Fruit fly (Drosophila melanogaster) whole organism, embryonic: Measurements from ENCODE around the gene CG31365.

ENCODE experiments used
- Ada2b ChIP-seq: fragments of 200-800 bp; sonication (Bioruptor generic); IDR thresholded peaks from 2 replicates; pipeline ENCODE4 v1.3.6; 2022; ENCODE audit warnings: missing biosample characterization, missing genetic modification characterization
- CG1024 ChIP-seq: fragments of 200-800 bp; sonication (Bioruptor generic); IDR thresholded peaks from 2 replicates; pipeline ENCODE4 v1.3.6; 2022; ENCODE audit warnings: missing biosample characterization, missing genetic modification characterization
- CG10959 ChIP-seq: fragments of 200-800 bp; sonication (Bioruptor generic); IDR thresholded peaks from 2 replicates; pipeline ENCODE4 v1.3.6; 2022; ENCODE audit warnings: missing biosample characterization, missing genetic modification characterization
- CG10979 ChIP-seq: fragments of 200-800 bp; sonication (Bioruptor generic); optimal IDR thresholded peaks from 2 replicates; lab custom pipeline; 2018; ENCODE audit warnings: missing biosample characterization, mild to moderate bottlenecking, missing genetic modification characterization, moderate library complexity
- CG11723 ChIP-seq: fragments of 200-800 bp; sonication (Bioruptor generic); optimal IDR thresholded peaks from 2 replicates; lab custom pipeline; 2017; ENCODE audit warnings: missing biosample characterization, mild to moderate bottlenecking, missing genetic modification characterization
- CG12391 ChIP-seq: fragments of 200-800 bp; sonication (Bioruptor generic); optimal IDR thresholded peaks from 3 replicates; lab custom pipeline; 2018; ENCODE audit warnings: missing biosample characterization, mild to moderate bottlenecking, missing genetic modification characterization, moderate library complexity
- CG12744 ChIP-seq: fragments of 200-800 bp; sonication (Bioruptor generic); optimal IDR thresholded peaks from 2 replicates; lab custom pipeline; 2016; ENCODE audit warnings: missing biosample characterization, missing genetic modification characterization
- CG13894 ChIP-seq: fragments of 200-800 bp; sonication (Bioruptor generic); optimal IDR thresholded peaks from 3 replicates; lab custom pipeline; 2018; ENCODE audit warnings: missing biosample characterization, mild to moderate bottlenecking, missing genetic modification characterization, moderate library complexity
- CG15269 ChIP-seq: fragments of 200-800 bp; sonication (Bioruptor generic); optimal IDR thresholded peaks from 2 replicates; lab custom pipeline; 2018; ENCODE audit warnings: missing biosample characterization, mild to moderate bottlenecking, missing genetic modification characterization, moderate library complexity
- CG15479 ChIP-seq: fragments of 200-800 bp; sonication (Bioruptor generic); optimal IDR thresholded peaks from 3 replicates; lab custom pipeline; 2019; ENCODE audit warnings: missing biosample characterization, mild to moderate bottlenecking, missing genetic modification characterization, moderate library complexity
- CG2116 ChIP-seq: fragments of 200-800 bp; sonication (Bioruptor generic); optimal IDR thresholded peaks from 3 replicates; lab custom pipeline; 2018; ENCODE audit warnings: missing biosample characterization, mild to moderate bottlenecking, missing genetic modification characterization
- CG2202 ChIP-seq: fragments of 200-800 bp; sonication (Bioruptor generic); optimal IDR thresholded peaks from 2 replicates; lab custom pipeline; 2018; ENCODE audit warnings: missing biosample characterization, mild to moderate bottlenecking, missing genetic modification characterization
- CG3995 ChIP-seq: fragments of 200-800 bp; sonication (Bioruptor generic); optimal IDR thresholded peaks from 3 replicates; lab custom pipeline; 2016; ENCODE audit warnings: missing biosample characterization, missing genetic modification characterization
- CG42726 ChIP-seq: fragments of 200-800 bp; sonication (Bioruptor generic); IDR thresholded peaks from 2 replicates; pipeline ENCODE4 v1.3.6; 2022; ENCODE audit warnings: missing biosample characterization, missing genetic modification characterization; ENCODE audit not compliant: partially characterized antibody
- CG4730 ChIP-seq: fragments of 200-800 bp; sonication (Bioruptor generic); IDR thresholded peaks from 2 replicates; pipeline ENCODE4 v1.3.6; 2022; ENCODE audit warnings: missing biosample characterization, missing genetic modification characterization
- CG6689 ChIP-seq: fragments of 200-800 bp; sonication (Bioruptor generic); IDR thresholded peaks from 2 replicates; pipeline ENCODE4 v1.3.6; 2022; ENCODE audit warnings: missing biosample characterization, missing genetic modification characterization
- CG7556 ChIP-seq: fragments of 200-800 bp; sonication (Bioruptor generic); optimal IDR thresholded peaks from 2 replicates; lab custom pipeline; 2017; ENCODE audit warnings: missing biosample characterization, mild to moderate bottlenecking, missing genetic modification characterization
- CG7839 ChIP-seq: fragments of 200-800 bp; sonication (Bioruptor generic); optimal IDR thresholded peaks from 3 replicates; lab custom pipeline; 2018; ENCODE audit warnings: missing biosample characterization, mild to moderate bottlenecking, missing genetic modification characterization, moderate library complexity
- CG7928 ChIP-seq: fragments of 200-800 bp; sonication (Bioruptor generic); optimal IDR thresholded peaks from 2 replicates; lab custom pipeline; 2017; ENCODE audit warnings: missing biosample characterization, mild to moderate bottlenecking, missing genetic modification characterization
- CG9215 ChIP-seq: fragments of 200-800 bp; sonication (Bioruptor generic); IDR thresholded peaks from 2 replicates; pipeline ENCODE4 v1.3.6; 2022; ENCODE audit warnings: missing biosample characterization, missing genetic modification characterization
- Dek ChIP-seq: fragments of 200-800 bp; sonication (Bioruptor generic); optimal IDR thresholded peaks from 3 replicates; lab custom pipeline; 2019; ENCODE audit warnings: missing biosample characterization, mild to moderate bottlenecking, missing genetic modification characterization, moderate library complexity
- Gug ChIP-seq: fragments of 200-800 bp; sonication (Bioruptor generic); IDR thresholded peaks from 4 replicates; pipeline ENCODE4 v1.3.6; 2022; ENCODE audit warnings: missing biosample characterization, missing genetic modification characterization
- HmgZ ChIP-seq: fragments of 200-800 bp; sonication (Bioruptor generic); optimal IDR thresholded peaks from 2 replicates; lab custom pipeline; 2018; ENCODE audit warnings: missing biosample characterization, mild to moderate bottlenecking, missing genetic modification characterization
- Hr78 ChIP-seq, 2 experiments: fragments of 200-800 bp in 1 of 2; fragments of >200 bp in 1 of 2; sonication (Bioruptor generic) in 1 of 2; optimal IDR thresholded peaks; 2 replicates each; lab custom pipeline; 2017 to 2019; ENCODE audit warnings: missing biosample characterization in 2 of 2, missing genetic modification characterization in 2 of 2, mild to moderate bottlenecking in 1 of 2, moderate library complexity in 1 of 2
- Lim3 ChIP-seq: fragments of 200-800 bp; sonication (Bioruptor generic); IDR thresholded peaks from 2 replicates; pipeline ENCODE4 v1.3.6; 2022; ENCODE audit warnings: missing biosample characterization, missing genetic modification characterization
- MBD-R2 ChIP-seq: fragments of 200-800 bp; sonication (Bioruptor generic); IDR thresholded peaks from 2 replicates; pipeline ENCODE4 v1.3.6; 2022; ENCODE audit warnings: missing biosample characterization, missing genetic modification characterization
- Nf-YA ChIP-seq: fragments of 200-800 bp; sonication (Bioruptor generic); IDR thresholded peaks from 2 replicates; pipeline ENCODE4 v1.3.6; 2022; ENCODE audit warnings: missing biosample characterization, missing genetic modification characterization
- Vsx1 ChIP-seq: fragments of 200-800 bp; sonication (Bioruptor generic); optimal IDR thresholded peaks from 2 replicates; lab custom pipeline; 2017; ENCODE audit warnings: missing biosample characterization, mild to moderate bottlenecking, missing genetic modification characterization, missing genetic modification reagents
- ab ChIP-seq: fragments of 200-800 bp; sonication (Bioruptor generic); optimal IDR thresholded peaks from 2 replicates; lab custom pipeline; 2016; ENCODE audit warnings: missing biosample characterization, missing genetic modification characterization
- al ChIP-seq: fragments of 200-800 bp; sonication (Bioruptor generic); IDR thresholded peaks from 2 replicates; pipeline ENCODE4 v1.3.6; 2022; ENCODE audit warnings: missing biosample characterization, missing genetic modification characterization
- amos ChIP-seq: fragments of 200-800 bp; sonication (Bioruptor generic); IDR thresholded peaks from 2 replicates; pipeline ENCODE4 v1.3.6; 2022; ENCODE audit warnings: missing biosample characterization, missing genetic modification characterization; ENCODE audit not compliant: partially characterized antibody
- btn ChIP-seq: fragments of 200-800 bp; sonication (Bioruptor generic); optimal IDR thresholded peaks from 2 replicates; lab custom pipeline; 2016; ENCODE audit warnings: missing biosample characterization, missing genetic modification characterization
- cas ChIP-seq: fragments of 200-800 bp; sonication (Bioruptor generic); IDR thresholded peaks from 2 replicates; pipeline ENCODE4 v1.3.6; 2022; ENCODE audit warnings: missing biosample characterization, missing genetic modification characterization
- dpn ChIP-seq, 2 experiments: fragments of 200-800 bp; sonication (Bioruptor generic); optimal IDR thresholded peaks; 3 replicates each; lab custom pipeline; 2016; ENCODE audit warnings: missing biosample characterization in 2 of 2, missing genetic modification characterization in 2 of 2
- en ChIP-seq: fragments of 200-800 bp; sonication (Bioruptor generic); optimal IDR thresholded peaks from 2 replicates; lab custom pipeline; 2016; ENCODE audit warnings: missing biosample characterization, missing genetic modification characterization
- insv ChIP-seq, 2 experiments: fragments of 200-800 bp; sonication (Bioruptor generic); optimal IDR thresholded peaks; 3 replicates each; lab custom pipeline; 2016 to 2018; ENCODE audit warnings: missing biosample characterization in 2 of 2, missing genetic modification characterization in 2 of 2
- lbe ChIP-seq: fragments of 200-800 bp; sonication (Bioruptor generic); optimal IDR thresholded peaks from 2 replicates; lab custom pipeline; 2016; ENCODE audit warnings: missing biosample characterization, mild to moderate bottlenecking, missing genetic modification characterization
- pan ChIP-seq, 4 experiments: fragments of >200 bp in 3 of 4; fragments of 200-800 bp in 1 of 4; sonication (Bioruptor generic) in 1 of 4; optimal IDR thresholded peaks in 3 of 4; IDR thresholded peaks in 1 of 4; 2 replicates each; pipeline versions ENCODE4 v1.3.6 to Lab custom; 2017 to 2022; ENCODE audit warnings: missing biosample characterization in 2 of 4, missing genetic modification characterization in 2 of 4, mixed read lengths in 1 of 4
- peb ChIP-seq: fragments of 200-800 bp; sonication (Bioruptor generic); IDR thresholded peaks from 2 replicates; pipeline ENCODE4 v1.3.6; 2022; ENCODE audit warnings: missing biosample characterization, missing genetic modification characterization
- phol ChIP-seq: fragments of 200-800 bp; sonication (Bioruptor generic); optimal IDR thresholded peaks from 3 replicates; lab custom pipeline; 2018; ENCODE audit warnings: missing biosample characterization, mild to moderate bottlenecking, missing genetic modification characterization, moderate library complexity
- pnt ChIP-seq: fragments of 200-800 bp; sonication (Bioruptor generic); optimal IDR thresholded peaks from 3 replicates; lab custom pipeline; 2016; ENCODE audit warnings: missing biosample characterization, missing genetic modification characterization
- psq ChIP-seq: fragments of 200-800 bp; sonication (Bioruptor generic); optimal IDR thresholded peaks from 2 replicates; lab custom pipeline; 2017; ENCODE audit warnings: missing biosample characterization, missing genetic modification characterization
- pum ChIP-seq: fragments of 200-800 bp; sonication (Bioruptor generic); optimal IDR thresholded peaks from 2 replicates; lab custom pipeline; 2016; ENCODE audit warnings: missing biosample characterization, missing genetic modification characterization
- seq ChIP-seq: fragments of 200-800 bp; sonication (Bioruptor generic); IDR thresholded peaks from 2 replicates; pipeline ENCODE4 v1.3.6; 2022; ENCODE audit warnings: missing biosample characterization, missing genetic modification characterization
- sima ChIP-seq: fragments of 200-800 bp; sonication (Bioruptor generic); optimal IDR thresholded peaks from 2 replicates; lab custom pipeline; 2016; ENCODE audit warnings: missing biosample characterization, missing genetic modification characterization
- sisA ChIP-seq: fragments of 200-800 bp; sonication (Bioruptor generic); IDR thresholded peaks from 2 replicates; pipeline ENCODE4 v1.3.6; 2022; ENCODE audit warnings: missing biosample characterization, missing genetic modification characterization
- slbo ChIP-seq: fragments of 200-800 bp; sonication (Bioruptor generic); IDR thresholded peaks from 2 replicates; pipeline ENCODE4 v1.3.6; 2022; ENCODE audit warnings: missing biosample characterization, missing genetic modification characterization
- slou ChIP-seq: fragments of 200-800 bp; sonication (Bioruptor generic); optimal IDR thresholded peaks from 3 replicates; lab custom pipeline; 2016; ENCODE audit warnings: missing biosample characterization, missing genetic modification characterization
- sr ChIP-seq: fragments of 200-800 bp; sonication (Bioruptor generic); IDR thresholded peaks from 3 replicates; pipeline ENCODE4 v1.3.6; 2022; ENCODE audit warnings: missing biosample characterization, missing genetic modification characterization
- sug ChIP-seq: fragments of 200-800 bp; optimal IDR thresholded peaks from 2 replicates; lab custom pipeline; 2019; ENCODE audit warnings: missing biosample characterization, mild to moderate bottlenecking, missing genetic modification characterization, moderate library complexity
- z ChIP-seq: fragments of 200-800 bp; sonication (Bioruptor generic); IDR thresholded peaks from 3 replicates; pipeline ENCODE4 v1.3.6; 2022; ENCODE audit warnings: missing biosample characterization, missing genetic modification characterization

CG31365 gene

dm6 chr3R:23175376-23175775 is 49.2 kb upstream of the CG31365 start (continued):
- TF ChIP-seq slbo (GFP tag; lab: Robert Waterston, UW): peak; percentile 87
- peak; percentile 95 for TF ChIP-seq phol (tag; lab: Kevin White, UChicago)
- peak; percentile 88 for TF ChIP-seq CG10959 (GFP tag; lab: Robert Waterston, UW)
- peak; percentile 92 for TF ChIP-seq pum (GFP tag; lab: Kevin White, UChicago)
- peak; percentile 64 for TF ChIP-seq psq (GFP tag; lab: Kevin White, UChicago)
- TF ChIP-seq peb (GFP tag; lab: Robert Waterston, UW): peak; percentile 81
- no peak for TF ChIP-seq pan (optimal IDR thresholded peaks at IDR 0.05; lab: Kevin White, UChicago)
- TF ChIP-seq pan (GFP tag; optimal IDR thresholded peaks at IDR 0.05 in 1 of 2, IDR thresholded peaks at IDR 0.05 in 1 of 2): peak in 1 of 2 experiments; percentile 93
- peak; percentile 56 for TF ChIP-seq CG2116 (GFP tag; lab: Kevin White, UChicago)
- peak; percentile 93 for TF ChIP-seq lbe (GFP tag; lab: Kevin White, UChicago)
- TF ChIP-seq amos: no peak
- TF ChIP-seq al (GFP tag; lab: Robert Waterston, UW): peak; percentile 64
- peak; percentile 64 for TF ChIP-seq ab (GFP tag; lab: Kevin White, UChicago)
- TF ChIP-seq CG12744 (GFP tag; lab: Kevin White, UChicago): peak; percentile 83
- TF ChIP-seq CG15269 (tag; lab: Kevin White, UChicago): peak; percentile 91
- no peak for TF ChIP-seq CG13894 (tag; lab: Kevin White, UChicago)
- TF ChIP-seq HmgZ (tag; lab: Kevin White, UChicago): peak; percentile 83
- TF ChIP-seq sug (tag; lab: Kevin White, UChicago): peak; percentile 40
- peak; percentile 71 for TF ChIP-seq sima (GFP tag; lab: Kevin White, UChicago)
- peak; percentile 68 for TF ChIP-seq CG9215 (GFP tag; lab: Robert Waterston, UW)
- TF ChIP-seq CG15479 (GFP tag; lab: Kevin White, UChicago): no peak
- TF ChIP-seq CG10979 (tag; lab: Kevin White, UChicago): peak; percentile 94
- no peak for TF ChIP-seq cas (GFP tag; lab: Robert Waterston, UW)
- peak; percentile 73 for TF ChIP-seq Lim3 (GFP tag; lab: Robert Waterston, UW)
- TF ChIP-seq CG7556: peak; percentile 84
- TF ChIP-seq pnt (GFP tag; lab: Kevin White, UChicago): peak; percentile 85
- TF ChIP-seq Nf-YA (GFP tag; lab: Robert Waterston, UW): peak; percentile 91
- TF ChIP-seq insv (GFP tag; optimal IDR thresholded peaks at IDR 0.05; lab: Kevin White, UChicago): no peak
- peak; percentile 76 for TF ChIP-seq Vsx1 (GFP tag; lab: Kevin White, UChicago)
- peak; percentile 79 for TF ChIP-seq btn
- TF ChIP-seq CG3995 (GFP tag; lab: Kevin White, UChicago): peak; percentile 20
- peak; percentile 78 for TF ChIP-seq Dek
- TF ChIP-seq Hr78 (GFP tag; optimal IDR thresholded peaks at IDR 0.05; lab: Kevin White, UChicago): peak in 1 of 2 experiments; percentile 73
- peak; percentile 86 for TF ChIP-seq seq (GFP tag; lab: Robert Waterston, UW)
- peak; percentile 94 for TF ChIP-seq Ada2b (GFP tag; lab: Robert Waterston, UW)
- TF ChIP-seq CG12391 (tag; lab: Kevin White, UChicago): peak; percentile 95
- TF ChIP-seq en (GFP tag; lab: Kevin White, UChicago): peak; percentile 86
- peak; percentile 93 for TF ChIP-seq CG7839 (tag; lab: Kevin White, UChicago)
- no peak; the same call in 2 of the 3 replicates for TF ChIP-seq z (GFP tag; lab: Robert Waterston, UW)
- peak; percentile 84 for TF ChIP-seq CG2202
- TF ChIP-seq sisA (GFP tag; lab: Robert Waterston, UW): peak; percentile 92
- peak; percentile 80 for TF ChIP-seq CG1024
- peak; percentile 19 for TF ChIP-seq CG7928
- no peak for TF ChIP-seq CG42726
- peak; percentile 72; the same call in 1 of the 2 replicates for TF ChIP-seq MBD-R2 (GFP tag; lab: Robert Waterston, UW)
- TF ChIP-seq CG4730: peak; percentile 87
- peak; percentile 74 for TF ChIP-seq Gug (GFP tag; lab: Robert Waterston, UW)
- peak; percentile 56 for TF ChIP-seq slou (GFP tag; lab: Kevin White, UChicago)
- peak; percentile 66 for TF ChIP-seq sr (GFP tag; lab: Robert Waterston, UW)
- peak; percentile 89 for TF ChIP-seq CG6689
- TF ChIP-seq dpn (GFP tag; optimal IDR thresholded peaks at IDR 0.05; lab: Kevin White, UChicago): peak; percentile 92 to 93
- peak; percentile 66 for TF ChIP-seq CG11723 (GFP tag; lab: Kevin White, UChicago)
